Worm (Caenorhabditis elegans): ENCODE results near the gene pqn-51.

The pqn-51 gene

DNA sequence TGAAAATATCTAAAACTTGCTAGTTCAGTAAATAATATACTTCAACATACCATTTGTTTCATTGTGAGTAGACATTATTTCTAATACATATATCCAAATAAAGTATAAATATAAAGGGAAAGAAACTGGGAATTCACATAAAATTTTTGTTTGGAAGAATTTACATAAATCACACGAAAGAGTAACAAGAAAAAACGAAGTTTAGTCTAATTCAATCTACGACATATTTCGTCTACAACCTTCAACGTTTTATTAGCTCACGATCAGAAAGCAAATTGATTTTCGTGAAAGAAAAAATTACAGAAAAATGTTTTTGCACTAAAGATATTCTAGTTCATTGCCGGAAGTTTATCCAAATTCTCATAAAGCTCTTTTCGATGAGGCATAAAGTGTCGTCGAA lies 47.6 kb downstream of the pqn-51 start, which contains the start of gene C04F5.2:
Gene C04F5.2, minus strand, starts transcription at position 101 of the 400 bp plus-strand sequence.
- TF ChIP-seq sptf-1 (tag; optimal IDR thresholded peaks at IDR 0.05) (no peak), unc-39 (tag; optimal IDR thresholded peaks at IDR 0.05) (no peak), mls-2 (tag; optimal IDR thresholded peaks at IDR 0.05) (no peak), tbx-8 (GFP tag; optimal IDR thresholded peaks at IDR 0.05) (no peak), lsy-2 (tag; optimal IDR thresholded peaks at IDR 0.05) (no peak), flh-1 (GFP tag; optimal IDR thresholded peaks at IDR 0.05) (no peak), nhr-12 (tag; optimal IDR thresholded peaks at IDR 0.05) (no peak), mep-1 (tag; optimal IDR thresholded peaks at IDR 0.05) (no peak), ham-2 (GFP tag; optimal IDR thresholded peaks at IDR 0.05) (no peak), drap-1 (GFP tag; optimal IDR thresholded peaks at IDR 0.05) (no peak), M03D4.4 (tag; optimal IDR thresholded peaks at IDR 0.05) (no peak), bed-3 (GFP tag; optimal IDR thresholded peaks at IDR 0.05) (no peak), nhr-2 (tag; optimal IDR thresholded peaks at IDR 0.05) (no peak), nhr-237 (tag; optimal IDR thresholded peaks at IDR 0.05) (no peak), ceh-83 (GFP tag; optimal IDR thresholded peaks at IDR 0.05) (no peak), hlh-1 (tag; optimal IDR thresholded peaks at IDR 0.05) (no peak), cnd-1 (tag; optimal IDR thresholded peaks at IDR 0.05) (no peak), ceh-39 (tag; optimal IDR thresholded peaks at IDR 0.05) (no peak), unc-62 (GFP tag; optimal IDR thresholded peaks at IDR 0.05) (no peak), ces-1 (GFP tag; optimal IDR thresholded peaks at IDR 0.05) (no peak)

DNA sequence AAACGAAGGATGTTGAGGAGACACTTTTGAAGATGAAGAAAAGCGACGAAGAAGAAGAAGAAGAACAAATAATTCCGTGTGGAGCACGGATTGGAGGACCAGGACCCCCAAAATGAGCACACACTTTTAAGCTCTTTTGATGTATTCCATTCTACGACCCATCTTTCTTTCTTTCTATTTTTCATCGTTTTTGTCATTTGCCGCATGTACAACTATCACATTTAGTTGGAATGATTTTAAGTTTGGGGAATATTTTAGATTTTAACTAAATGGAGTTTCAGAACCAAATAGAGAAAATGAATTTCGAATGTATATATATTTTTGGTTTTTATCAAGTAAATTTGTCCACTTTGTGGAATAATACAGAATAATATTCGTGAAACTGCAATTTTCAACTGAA lies 49.5 kb downstream of the pqn-51 start, which contains the start of gene unc-46:
Gene unc-46, minus strand, starts transcription at position 101 of the 400 bp plus-strand sequence.
- TF ChIP-seq sptf-1 (tag; optimal IDR thresholded peaks at IDR 0.05) (no peak), mls-2 (tag; optimal IDR thresholded peaks at IDR 0.05) (no peak), elt-3 (tag; optimal IDR thresholded peaks at IDR 0.05) (no peak), nhr-76 (tag; optimal IDR thresholded peaks at IDR 0.05) (no peak), elt-1 (tag; optimal IDR thresholded peaks at IDR 0.05; ENCODE audit: borderline replicate concordance, insufficient read depth) (no peak), ceh-43 (GFP tag; optimal IDR thresholded peaks at IDR 0.05) (no peak), tbx-8 (GFP tag; optimal IDR thresholded peaks at IDR 0.05) (no peak), nhr-2 (tag; optimal IDR thresholded peaks at IDR 0.05) (no peak)

All from whole organism, mixed stage, embryonic.